Fruit fly (Drosophila melanogaster) whole organism, wandering third instar larva: ENCODE data around the gene mRpS22.

Experiments
- GATAd ChIP-seq: sonication (Bioruptor generic); optimal IDR thresholded peaks from 2 replicates; lab custom pipeline; 2016; ENCODE audit warnings: missing biosample characterization, missing genetic modification characterization
- HLH106 ChIP-seq: fragments of 200-800 bp; optimal IDR thresholded peaks from 3 replicates; lab custom pipeline; 2019; ENCODE audit warnings: missing biosample characterization, mild to moderate bottlenecking, missing genetic modification characterization, moderate library complexity
- Myc ChIP-seq: fragments of >200 bp; optimal IDR thresholded peaks from 2 replicates; lab custom pipeline; 2017
- Rel ChIP-seq, 2 experiments: fragments of 200-800 bp; sonication (Bioruptor generic) in 1 of 2; optimal IDR thresholded peaks; 2 replicates in 1 of 2; 3 replicates in 1 of 2; lab custom pipeline; 2016 to 2019; ENCODE audit warnings: mild to moderate bottlenecking in 2 of 2, missing biosample characterization in 2 of 2, missing genetic modification characterization in 2 of 2, moderate library complexity in 1 of 2
- brk ChIP-seq: fragments of 200-800 bp; sonication (Bioruptor generic); optimal IDR thresholded peaks from 2 replicates; lab custom pipeline; 2016; ENCODE audit warnings: missing biosample characterization, mild to moderate bottlenecking, missing genetic modification characterization
- dsf ChIP-seq: sonication (Bioruptor generic); optimal IDR thresholded peaks from 2 replicates; lab custom pipeline; 2016; ENCODE audit warnings: missing biosample characterization, missing genetic modification characterization, borderline replicate concordance
- sage ChIP-seq: fragments of 200-800 bp; sonication (Bioruptor generic); optimal IDR thresholded peaks from 2 replicates; lab custom pipeline; 2016; ENCODE audit warnings: missing biosample characterization, mild to moderate bottlenecking, missing genetic modification characterization
- tai ChIP-seq: sonication (Bioruptor generic); optimal IDR thresholded peaks from 2 replicates; lab custom pipeline; 2016; ENCODE audit warnings: missing biosample characterization, missing genetic modification characterization
- usp ChIP-seq: fragments of >200 bp; optimal IDR thresholded peaks from 2 replicates; lab custom pipeline; 2017; ENCODE audit warnings: missing biosample characterization, missing genetic modification characterization

DNA sequence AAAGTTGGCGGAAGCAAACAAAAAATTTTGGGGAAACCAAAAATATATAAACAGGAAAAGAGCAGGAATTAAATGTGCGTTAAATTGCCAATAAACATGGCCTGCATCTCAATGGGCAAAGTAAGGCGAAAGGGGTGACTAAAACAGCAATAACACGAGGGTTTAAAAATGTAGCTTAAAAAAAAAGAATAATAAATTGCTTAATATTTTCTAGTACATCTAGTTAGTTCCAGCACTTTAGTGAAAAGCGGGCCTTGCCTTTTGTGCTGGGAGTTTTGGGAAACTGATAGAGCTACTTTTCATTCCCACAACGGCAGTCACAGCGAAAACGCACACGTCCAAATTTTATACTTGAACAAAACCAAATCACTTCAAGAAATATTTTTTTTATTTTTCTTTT, 4.6 kb upstream of the mRpS22 start, which contains the start of gene mil:
- no peak for TF ChIP-seq Rel (GFP tag; optimal IDR thresholded peaks at IDR 0.05; lab: Kevin White, UChicago)
- TF ChIP-seq Rel (tag; optimal IDR thresholded peaks at IDR 0.05; lab: Kevin White, UChicago): no peak
- TF ChIP-seq usp (GFP tag; lab: Kevin White, UChicago): no peak
- no peak for TF ChIP-seq tai
- TF ChIP-seq GATAd (GFP tag; lab: Kevin White, UChicago): no peak
- TF ChIP-seq Myc (lab: Kevin White, UChicago): no peak
- TF ChIP-seq dsf (GFP tag; lab: Kevin White, UChicago): no peak
- no peak for TF ChIP-seq brk (GFP tag; lab: Kevin White, UChicago)
- TF ChIP-seq HLH106 (tag; lab: Kevin White, UChicago): no peak
- no peak for TF ChIP-seq sage (GFP tag; lab: Kevin White, UChicago)
